Fruit fly (Drosophila melanogaster): Measurements from ENCODE around the gene kay.

DNA sequence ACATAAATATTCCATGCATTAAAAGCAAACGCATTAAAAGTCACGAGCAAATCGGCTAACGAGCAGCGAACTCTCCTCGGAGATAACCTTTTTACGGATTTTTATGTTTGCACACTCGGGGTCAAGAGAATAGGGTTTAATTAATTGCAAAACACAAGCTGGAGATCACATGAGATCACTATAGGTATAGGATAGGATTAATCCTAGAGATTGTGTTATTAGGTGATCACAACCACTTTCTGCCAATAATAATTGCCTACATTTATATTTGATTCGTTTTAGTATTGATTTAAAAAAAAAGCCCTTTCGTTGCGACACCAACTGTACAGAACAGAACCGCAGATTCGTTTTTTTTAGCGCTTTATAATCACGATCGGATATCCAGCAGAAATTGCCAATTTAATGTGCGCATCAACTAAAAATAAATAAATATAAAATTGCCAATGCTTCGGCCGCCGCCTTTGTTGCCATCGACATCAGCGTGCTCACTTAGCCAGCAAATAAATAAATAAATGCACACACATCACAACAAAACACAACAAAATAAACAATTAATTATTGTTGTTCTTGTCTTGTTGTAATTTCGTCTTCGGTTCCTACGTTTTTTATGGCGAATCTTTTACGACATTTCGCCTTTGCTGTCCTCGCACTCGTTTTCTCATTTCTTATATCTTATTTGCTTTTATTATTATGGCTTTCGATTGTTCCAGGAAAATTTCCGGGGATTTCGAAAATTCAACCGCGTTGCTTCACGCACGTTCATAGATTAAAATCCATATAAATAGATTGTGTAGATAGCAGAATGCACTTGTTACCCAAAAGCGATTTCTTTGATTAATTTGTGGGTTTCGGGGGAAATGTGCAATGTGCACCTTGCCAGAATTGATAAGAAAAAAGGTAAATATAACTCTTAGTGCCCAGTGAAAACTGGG, 10.2 kb downstream of the kay start:
- no peak for TF ChIP-seq Lpt (GFP tag; optimal IDR thresholded peaks at IDR 0.05)
- TF ChIP-seq CG3919 (GFP tag; optimal IDR thresholded peaks at IDR 0.05): peak; percentile 31
- no peak for TF ChIP-seq Sox15 (GFP tag; optimal IDR thresholded peaks at IDR 0.05)
- no peak for TF ChIP-seq Gug (GFP tag; IDR thresholded peaks at IDR 0.05)
- TF ChIP-seq CG6808 (GFP tag; optimal IDR thresholded peaks at IDR 0.05): no peak
- TF ChIP-seq Met (GFP tag; optimal IDR thresholded peaks at IDR 0.05): peak; percentile 6
- TF ChIP-seq CG8319 (GFP tag; optimal IDR thresholded peaks at IDR 0.05): no peak
- TF ChIP-seq CG16779 (tag; optimal IDR thresholded peaks at IDR 0.05): no peak

Data from whole organism, prepupa.